Worm (Caenorhabditis elegans) whole organism, L3 larva: ENCODE results near the gene R09H3.2.
"Not testable (repeated sequence)": the region's sequence is repeated elsewhere in the genome, so short reads cannot be mapped to it uniquely, and the experiment has no call there.

Experiments used
- R02D3.7 ChIP-seq: fragments of 150-350 bp; optimal IDR thresholded peaks from 2 replicates; lab custom pipeline; 2014; ENCODE audit warnings: missing biosample characterization, missing genetic modification characterization
- lin-15B ChIP-seq: fragments of 150-350 bp; optimal IDR thresholded peaks from 2 replicates; lab custom pipeline; 2014; ENCODE audit warnings: missing biosample characterization, missing genetic modification characterization
- nfya-1 ChIP-seq: sonication (generic microtip); optimal IDR thresholded peaks from 2 replicates; lab custom pipeline; 2017; ENCODE audit warnings: missing genetic modification characterization, mild to moderate bottlenecking, missing compliant biosample characterization, antibody characterized with exemption, moderate library complexity; ENCODE audit not compliant: insufficient read depth
- nhr-23 ChIP-seq: fragments of 150-350 bp; optimal IDR thresholded peaks from 2 replicates; lab custom pipeline; 2014; ENCODE audit warnings: missing biosample characterization, missing genetic modification reagents, missing genetic modification characterization
- tbx-2 ChIP-seq: sonication (generic microtip); optimal IDR thresholded peaks from 2 replicates; lab custom pipeline; 2016; ENCODE audit warnings: mild to moderate bottlenecking, missing genetic modification characterization, missing compliant biosample characterization
- unc-62 ChIP-seq: fragments of 150-350 bp; sonication (generic microtip); optimal IDR thresholded peaks from 4 replicates; lab custom pipeline; 2014; ENCODE audit warnings: missing biosample characterization, missing genetic modification reagents, missing genetic modification characterization
- ztf-11 ChIP-seq: fragments of 150-350 bp; optimal IDR thresholded peaks from 2 replicates; lab custom pipeline; 2014; ENCODE audit warnings: missing biosample characterization, missing genetic modification characterization

- not testable (repeated sequence) for TF ChIP-seq unc-62 (GFP tag; lab: Kevin White, UChicago); ztf-11; tbx-2 (tag; lab: Kevin White, UChicago); lin-15B (tag; lab: Kevin White, UChicago); nhr-23 (tag; lab: Kevin White, UChicago); nfya-1 (tag; lab: Kevin White, UChicago); R02D3.7 (tag; lab: Kevin White, UChicago)
Measured at ce11 chrX:1689996-1690395, 25.2 kb upstream of the R09H3.2 start, which contains the start of gene C36C9.12.
